Fruit fly (Drosophila melanogaster) whole organism, embryonic: Measurements from ENCODE around the gene CG15356.

Source experiments
- ATbp ChIP-seq: fragments of 200-800 bp; sonication (Bioruptor generic); optimal IDR thresholded peaks from 2 replicates; lab custom pipeline; 2017; ENCODE audit warnings: missing biosample characterization, mild to moderate bottlenecking, missing genetic modification characterization, missing genetic modification reagents
- B-H1 ChIP-seq: fragments of 200-800 bp; sonication (Bioruptor generic); IDR thresholded peaks from 3 replicates; pipeline ENCODE4 v1.3.6; 2022; ENCODE audit warnings: missing biosample characterization, missing genetic modification characterization
- Bdp1 ChIP-seq: fragments of 200-800 bp; sonication (Bioruptor generic); optimal IDR thresholded peaks from 3 replicates; lab custom pipeline; 2016; ENCODE audit warnings: missing biosample characterization, missing genetic modification characterization
- Bgb ChIP-seq: fragments of 200-800 bp; sonication (Bioruptor generic); IDR thresholded peaks from 2 replicates; pipeline ENCODE4 v1.3.6; 2022; ENCODE audit warnings: missing biosample characterization, missing genetic modification characterization; ENCODE audit not compliant: partially characterized antibody
- CG10147 ChIP-seq: fragments of 200-800 bp; sonication (Bioruptor generic); optimal IDR thresholded peaks from 2 replicates; lab custom pipeline; 2019; ENCODE audit warnings: missing biosample characterization, mild to moderate bottlenecking, missing genetic modification characterization, moderate library complexity
- CG10209 ChIP-seq: fragments of 200-800 bp; sonication (Bioruptor generic); optimal IDR thresholded peaks from 3 replicates; lab custom pipeline; 2017; ENCODE audit warnings: missing biosample characterization, mild to moderate bottlenecking, missing genetic modification characterization, missing genetic modification reagents
- CG12769 ChIP-seq: fragments of 200-800 bp; sonication (Bioruptor generic); optimal IDR thresholded peaks from 2 replicates; lab custom pipeline; 2019; ENCODE audit warnings: missing biosample characterization, mild to moderate bottlenecking, missing genetic modification characterization, moderate library complexity
- CG13775 ChIP-seq: fragments of 200-800 bp; sonication (Bioruptor generic); optimal IDR thresholded peaks from 3 replicates; lab custom pipeline; 2017; ENCODE audit warnings: missing biosample characterization, mild to moderate bottlenecking, missing genetic modification characterization
- CG15696 ChIP-seq: fragments of 200-800 bp; sonication (Bioruptor generic); optimal IDR thresholded peaks from 2 replicates; lab custom pipeline; 2019; ENCODE audit warnings: missing biosample characterization, mild to moderate bottlenecking, missing genetic modification characterization, moderate library complexity
- CG18599 ChIP-seq: fragments of 200-800 bp; sonication (Bioruptor generic); optimal IDR thresholded peaks from 3 replicates; lab custom pipeline; 2017; ENCODE audit warnings: missing biosample characterization, missing genetic modification characterization, mild to moderate bottlenecking, moderate library complexity, missing genetic modification reagents
- CG2116 ChIP-seq: fragments of 200-800 bp; sonication (Bioruptor generic); optimal IDR thresholded peaks from 3 replicates; lab custom pipeline; 2018; ENCODE audit warnings: missing biosample characterization, mild to moderate bottlenecking, missing genetic modification characterization
- CG2678 ChIP-seq: fragments of 200-800 bp; sonication (Bioruptor generic); optimal IDR thresholded peaks from 3 replicates; lab custom pipeline; 2019; ENCODE audit warnings: missing biosample characterization, mild to moderate bottlenecking, missing genetic modification characterization, moderate library complexity
- CG2875 ChIP-seq: fragments of 200-800 bp; sonication (Bioruptor generic); optimal IDR thresholded peaks from 2 replicates; lab custom pipeline; 2017; ENCODE audit warnings: missing biosample characterization, mild to moderate bottlenecking, missing genetic modification characterization, missing genetic modification reagents
- CG30020 ChIP-seq: fragments of 200-800 bp; optimal IDR thresholded peaks from 2 replicates; lab custom pipeline; 2019; ENCODE audit warnings: missing biosample characterization, mild to moderate bottlenecking, missing genetic modification characterization, moderate library complexity
- CG7963 ChIP-seq: fragments of 200-800 bp; sonication (Bioruptor generic); IDR thresholded peaks from 3 replicates; pipeline ENCODE4 v1.3.6; 2022; ENCODE audit warnings: missing biosample characterization, missing genetic modification characterization; ENCODE audit not compliant: partially characterized antibody
- CG9817 ChIP-seq: fragments of 200-800 bp; sonication (Bioruptor generic); optimal IDR thresholded peaks from 2 replicates; lab custom pipeline; 2018; ENCODE audit warnings: missing biosample characterization, mild to moderate bottlenecking, missing genetic modification characterization, moderate library complexity
- CG9876 ChIP-seq: fragments of 200-800 bp; sonication (Bioruptor generic); optimal IDR thresholded peaks from 2 replicates; lab custom pipeline; 2016; ENCODE audit warnings: missing biosample characterization, missing genetic modification characterization
- CkIIα-i1 ChIP-seq: fragments of 200-800 bp; sonication (Bioruptor generic); IDR thresholded peaks from 2 replicates; pipeline ENCODE4 v1.3.6; 2022; ENCODE audit warnings: missing biosample characterization, missing genetic modification characterization
- Dad ChIP-seq: fragments of 200-800 bp; sonication (Bioruptor generic); optimal IDR thresholded peaks from 3 replicates; lab custom pipeline; 2016; ENCODE audit warnings: missing biosample characterization, missing genetic modification characterization
- E2f2 ChIP-seq: fragments of 200-800 bp; sonication (Bioruptor generic); IDR thresholded peaks from 2 replicates; pipeline ENCODE4 v1.3.6; 2022; ENCODE audit warnings: missing biosample characterization, missing genetic modification characterization
- Ets97D ChIP-seq: fragments of 200-800 bp; sonication (Bioruptor generic); optimal IDR thresholded peaks from 3 replicates; lab custom pipeline; 2016; ENCODE audit warnings: missing biosample characterization, missing genetic modification characterization
- HmgZ ChIP-seq: fragments of 200-800 bp; sonication (Bioruptor generic); optimal IDR thresholded peaks from 2 replicates; lab custom pipeline; 2018; ENCODE audit warnings: missing biosample characterization, mild to moderate bottlenecking, missing genetic modification characterization
- NK7.1 ChIP-seq: fragments of 200-800 bp; sonication (Bioruptor generic); optimal IDR thresholded peaks from 3 replicates; lab custom pipeline; 2016; ENCODE audit warnings: missing biosample characterization, missing genetic modification characterization
- Pdp1 ChIP-seq, 2 experiments: fragments of 200-800 bp; sonication (Bioruptor generic); optimal IDR thresholded peaks; 3 replicates each; lab custom pipeline; 2016; ENCODE audit warnings: missing biosample characterization in 2 of 2, missing genetic modification characterization in 2 of 2, mild to moderate bottlenecking in 1 of 2, moderate library complexity in 1 of 2
- Sox100B ChIP-seq: fragments of 200-800 bp; sonication (Bioruptor generic); optimal IDR thresholded peaks from 3 replicates; lab custom pipeline; 2018; ENCODE audit warnings: missing biosample characterization, mild to moderate bottlenecking, missing genetic modification characterization
- Sox102F ChIP-seq: fragments of 200-800 bp; sonication (Bioruptor generic); optimal IDR thresholded peaks from 2 replicates; lab custom pipeline; 2018; ENCODE audit warnings: missing biosample characterization, mild to moderate bottlenecking, missing genetic modification characterization, moderate library complexity
- Xrp1 ChIP-seq: fragments of 200-800 bp; sonication (Bioruptor generic); IDR thresholded peaks from 2 replicates; pipeline ENCODE4 v1.3.6; 2022; ENCODE audit warnings: missing biosample characterization, missing genetic modification characterization
- amos ChIP-seq: fragments of 200-800 bp; sonication (Bioruptor generic); IDR thresholded peaks from 2 replicates; pipeline ENCODE4 v1.3.6; 2022; ENCODE audit warnings: missing biosample characterization, missing genetic modification characterization; ENCODE audit not compliant: partially characterized antibody
- bab2 ChIP-seq: fragments of 200-800 bp; sonication (Bioruptor generic); optimal IDR thresholded peaks from 2 replicates; lab custom pipeline; 2016; ENCODE audit warnings: missing biosample characterization, missing genetic modification characterization
- bcd ChIP-seq: fragments of 200-800 bp; sonication (Bioruptor generic); optimal IDR thresholded peaks from 2 replicates; lab custom pipeline; 2017; ENCODE audit warnings: missing biosample characterization, mild to moderate bottlenecking, missing genetic modification characterization
- crp ChIP-seq, 2 experiments: fragments of 200-800 bp; sonication (Bioruptor generic); optimal IDR thresholded peaks; 2 replicates in 1 of 2; 3 replicates in 1 of 2; lab custom pipeline; 2017; ENCODE audit warnings: missing biosample characterization in 2 of 2, missing genetic modification characterization in 2 of 2, mild to moderate bottlenecking in 1 of 2, moderate library complexity in 1 of 2
- gem ChIP-seq: fragments of 200-800 bp; sonication (Bioruptor generic); optimal IDR thresholded peaks from 2 replicates; lab custom pipeline; 2019; ENCODE audit warnings: missing biosample characterization, mild to moderate bottlenecking, missing genetic modification characterization, moderate library complexity
- hth ChIP-seq: fragments of >200 bp; optimal IDR thresholded peaks from 2 replicates; lab custom pipeline; 2017; ENCODE audit warnings: inconsistent platforms
- ken ChIP-seq: fragments of 200-800 bp; sonication (Bioruptor generic); IDR thresholded peaks from 3 replicates; pipeline ENCODE4 v1.3.6; 2022; ENCODE audit warnings: missing biosample characterization, missing genetic modification characterization
- lilli ChIP-seq: fragments of 200-800 bp; sonication (Bioruptor generic); optimal IDR thresholded peaks from 3 replicates; lab custom pipeline; 2016; ENCODE audit warnings: missing biosample characterization, missing genetic modification characterization
- lmd ChIP-seq: fragments of 200-800 bp; sonication (Bioruptor generic); IDR thresholded peaks from 2 replicates; pipeline ENCODE4 v1.3.6; 2022; ENCODE audit warnings: missing biosample characterization, missing genetic modification characterization
- luna ChIP-seq: fragments of 200-800 bp; sonication (Bioruptor generic); optimal IDR thresholded peaks from 2 replicates; lab custom pipeline; 2016; ENCODE audit warnings: missing biosample characterization, missing genetic modification characterization
- nerfin-1 ChIP-seq: fragments of 200-800 bp; sonication (Bioruptor generic); optimal IDR thresholded peaks from 3 replicates; lab custom pipeline; 2019; ENCODE audit warnings: missing biosample characterization, mild to moderate bottlenecking, missing genetic modification characterization, moderate library complexity
- pan ChIP-seq, 4 experiments: fragments of >200 bp in 3 of 4; fragments of 200-800 bp in 1 of 4; sonication (Bioruptor generic) in 1 of 4; optimal IDR thresholded peaks in 3 of 4; IDR thresholded peaks in 1 of 4; 2 replicates each; pipeline versions ENCODE4 v1.3.6 to Lab custom; 2017 to 2022; ENCODE audit warnings: missing biosample characterization in 2 of 4, missing genetic modification characterization in 2 of 4, mixed read lengths in 1 of 4
- psq ChIP-seq: fragments of 200-800 bp; sonication (Bioruptor generic); optimal IDR thresholded peaks from 2 replicates; lab custom pipeline; 2017; ENCODE audit warnings: missing biosample characterization, missing genetic modification characterization
- rib ChIP-seq: fragments of 200-800 bp; sonication (Bioruptor generic); IDR thresholded peaks from 2 replicates; pipeline ENCODE4 v1.3.6; 2022; ENCODE audit warnings: missing biosample characterization, missing genetic modification characterization
- row ChIP-seq: fragments of 200-800 bp; sonication (Bioruptor generic); IDR thresholded peaks from 3 replicates; pipeline ENCODE4 v1.3.6; 2022; ENCODE audit warnings: missing biosample characterization, missing genetic modification characterization
- salm ChIP-seq: fragments of 200-800 bp; sonication (Bioruptor generic); optimal IDR thresholded peaks from 2 replicates; lab custom pipeline; 2018; ENCODE audit warnings: missing biosample characterization, mild to moderate bottlenecking, missing genetic modification characterization
- sens ChIP-seq: fragments of 200-800 bp; sonication (Bioruptor generic); peaks from one replicate; lab custom pipeline; 2016; ENCODE audit warnings: missing biosample characterization, missing genetic modification characterization
- seq ChIP-seq: fragments of 200-800 bp; sonication (Bioruptor generic); IDR thresholded peaks from 2 replicates; pipeline ENCODE4 v1.3.6; 2022; ENCODE audit warnings: missing biosample characterization, missing genetic modification characterization
- sqz ChIP-seq: fragments of 200-800 bp; sonication (Bioruptor generic); optimal IDR thresholded peaks from 3 replicates; lab custom pipeline; 2018; ENCODE audit warnings: missing biosample characterization, mild to moderate bottlenecking, missing genetic modification characterization
- tll ChIP-seq, 2 experiments: fragments of 200-800 bp in 1 of 2; fragments of >200 bp in 1 of 2; sonication (Bioruptor generic) in 1 of 2; optimal IDR thresholded peaks; 2 replicates each; lab custom pipeline; 2017 to 2019; ENCODE audit warnings: missing biosample characterization in 2 of 2, missing genetic modification characterization in 2 of 2, mild to moderate bottlenecking in 1 of 2, moderate library complexity in 1 of 2
- tna ChIP-seq: fragments of 200-800 bp; sonication (Bioruptor generic); IDR thresholded peaks from 2 replicates; pipeline ENCODE4 v1.3.6; 2022; ENCODE audit warnings: missing biosample characterization, missing genetic modification characterization; ENCODE audit not compliant: partially characterized antibody
- unc-4 ChIP-seq: fragments of 200-800 bp; sonication (Bioruptor generic); IDR thresholded peaks from 2 replicates; pipeline ENCODE4 v1.3.6; 2022; ENCODE audit warnings: missing biosample characterization, missing genetic modification characterization; ENCODE audit not compliant: partially characterized antibody
- unpg ChIP-seq: fragments of 200-800 bp; sonication (Bioruptor generic); optimal IDR thresholded peaks from 3 replicates; lab custom pipeline; 2018; ENCODE audit warnings: missing biosample characterization, mild to moderate bottlenecking, missing genetic modification characterization, moderate library complexity

Gene CG15356

dm6 chr2L:2013057-2013456 lies 32.5 kb upstream of the CG15356 start (continued):
- no peak for TF ChIP-seq lmd (GFP tag; lab: Robert Waterston, UW)
- TF ChIP-seq CG13775, result no peak
- no peak for TF ChIP-seq B-H1 (GFP tag; lab: Robert Waterston, UW)
- TF ChIP-seq Ets97D (GFP tag; lab: Kevin White, UChicago), result no peak
- TF ChIP-seq Xrp1 (GFP tag; lab: Robert Waterston, UW), result no peak
- no peak for TF ChIP-seq CG2678
- no peak for TF ChIP-seq hth (lab: Kevin White, UChicago)
- TF ChIP-seq Sox102F (GFP tag; lab: Kevin White, UChicago), result no peak
- TF ChIP-seq CG30020 (tag; lab: Kevin White, UChicago), result no peak
- no peak for TF ChIP-seq sens (GFP tag; lab: Kevin White, UChicago)
- TF ChIP-seq CG12769, result no peak
- no peak for TF ChIP-seq crp (GFP tag; optimal IDR thresholded peaks at IDR 0.05; lab: Kevin White, UChicago)
- TF ChIP-seq Dad (GFP tag; lab: Kevin White, UChicago), result no peak
- no peak for TF ChIP-seq tll (GFP tag; optimal IDR thresholded peaks at IDR 0.05; lab: Kevin White, UChicago)
- no peak for TF ChIP-seq E2f2
- no peak for TF ChIP-seq NK7.1 (GFP tag; lab: Kevin White, UChicago)
- no peak for TF ChIP-seq seq (GFP tag; lab: Robert Waterston, UW)
- peak; percentile 56; the same call in 1 of the 2 replicates for TF ChIP-seq Bgb
- no peak for TF ChIP-seq nerfin-1 (tag; lab: Kevin White, UChicago)
- TF ChIP-seq CG9876 (GFP tag; lab: Kevin White, UChicago), result no peak
- no peak for TF ChIP-seq CG18599 (GFP tag; lab: Kevin White, UChicago)
- peak; percentile 98 for TF ChIP-seq Bdp1 (GFP tag; lab: Kevin White, UChicago)
- TF ChIP-seq ATbp (GFP tag; lab: Kevin White, UChicago), result no peak
- TF ChIP-seq CG15696 (tag; lab: Kevin White, UChicago), result no peak
- no peak for TF ChIP-seq Sox100B (GFP tag; lab: Kevin White, UChicago)
- peak in 1 of 2 experiments; percentile 7 for TF ChIP-seq Pdp1 (GFP tag; optimal IDR thresholded peaks at IDR 0.05; lab: Kevin White, UChicago)
- TF ChIP-seq pan (optimal IDR thresholded peaks at IDR 0.05; lab: Kevin White, UChicago), result no peak
- TF ChIP-seq pan (GFP tag; optimal IDR thresholded peaks at IDR 0.05 in 1 of 2, IDR thresholded peaks at IDR 0.05 in 1 of 2), result no peak
- no peak; the same call in 2 of the 3 replicates for TF ChIP-seq ken
- TF ChIP-seq CkIIα-i1, result no peak
- no peak for TF ChIP-seq CG10147 (GFP tag; lab: Kevin White, UChicago)
- no peak for TF ChIP-seq HmgZ
- no peak for TF ChIP-seq lilli (GFP tag; lab: Kevin White, UChicago)
- TF ChIP-seq CG9817 (tag; lab: Kevin White, UChicago), result no peak
- TF ChIP-seq bab2 (GFP tag; lab: Kevin White, UChicago), result no peak
- no peak for TF ChIP-seq sqz
- TF ChIP-seq tna (GFP tag; lab: Robert Waterston, UW), result 0 out of 2 replicates have a peak, but pooled peaks have one; percentile 7
- TF ChIP-seq CG2875 (GFP tag; lab: Kevin White, UChicago), result no peak
- no peak for TF ChIP-seq rib (GFP tag; lab: Robert Waterston, UW)
- TF ChIP-seq salm (tag; lab: Kevin White, UChicago), result no peak
- TF ChIP-seq amos (GFP tag; lab: Robert Waterston, UW), result peak; percentile 78; the same call in 1 of the 2 replicates
- no peak for TF ChIP-seq unc-4 (GFP tag; lab: Robert Waterston, UW)
- 0 out of 3 replicates have a peak, but pooled peaks have one; percentile 34 for TF ChIP-seq CG7963 (GFP tag; lab: Robert Waterston, UW)
- no peak for TF ChIP-seq CG10209
- no peak for TF ChIP-seq bcd (GFP tag; lab: Kevin White, UChicago)
- TF ChIP-seq CG2116 (GFP tag; lab: Kevin White, UChicago), result no peak
- no peak for TF ChIP-seq row
- no peak for TF ChIP-seq gem (tag; lab: Kevin White, UChicago)
- TF ChIP-seq luna (GFP tag; lab: Kevin White, UChicago), result no peak
- TF ChIP-seq psq (GFP tag; lab: Kevin White, UChicago), result no peak
- no peak for TF ChIP-seq unpg (GFP tag; lab: Kevin White, UChicago)
